Worm (Caenorhabditis elegans) whole organism, young adult: ENCODE data around the gene ZC449.1.
A peak's percentile ranks its signal among the peaks of the same experiment; 100 is the strongest.

Experiments used
- B0261.1 ChIP-seq: sonication (generic microtip); optimal IDR thresholded peaks from 2 replicates; lab custom pipeline; 2016; ENCODE audit warnings: mild to moderate bottlenecking, missing genetic modification characterization, moderate library complexity, missing compliant biosample characterization
- D2030.7 ChIP-seq: fragments of 200-800 bp; sonication (Bioruptor generic); IDR thresholded peaks from 2 replicates; pipeline ENCODE4 v1.3.6; 2022; ENCODE audit warnings: missing genetic modification reagents, missing genetic modification characterization, missing compliant biosample characterization
- F52B5.7 ChIP-seq: sonication (generic microtip); optimal IDR thresholded peaks from 2 replicates; lab custom pipeline; 2016; ENCODE audit warnings: mild to moderate bottlenecking, missing genetic modification characterization, missing compliant biosample characterization
- F57A8.1 ChIP-seq: fragments of 200-800 bp; sonication (Bioruptor generic); optimal IDR thresholded peaks from 2 replicates; lab custom pipeline; 2018; ENCODE audit warnings: mild to moderate bottlenecking, missing genetic modification characterization, moderate library complexity, missing compliant biosample characterization
- T07F8.4 ChIP-seq: sonication (generic microtip); optimal IDR thresholded peaks from 2 replicates; lab custom pipeline; 2016; ENCODE audit warnings: mild to moderate bottlenecking, missing genetic modification characterization, moderate library complexity, missing compliant biosample characterization
- Y53F4B.3 ChIP-seq: fragments of 200-800 bp; sonication (Bioruptor generic); IDR thresholded peaks from 2 replicates; pipeline ENCODE4 v1.3.6; 2022; ENCODE audit warnings: missing genetic modification reagents, missing genetic modification characterization, missing compliant biosample characterization
- Y56A3A.18 ChIP-seq: fragments of 200-800 bp; sonication (Bioruptor generic); IDR thresholded peaks from 2 replicates; pipeline ENCODE4 v1.3.6; 2022; ENCODE audit warnings: missing genetic modification reagents, missing genetic modification characterization, missing compliant biosample characterization
- Y95B8A.8 ChIP-seq: fragments of 200-800 bp; sonication (Bioruptor generic); IDR thresholded peaks from 2 replicates; pipeline ENCODE4 v1.3.6; 2022; ENCODE audit warnings: missing genetic modification reagents, missing genetic modification characterization, missing compliant biosample characterization
- ama-1 ChIP-seq, 3 experiments: fragments of 150-350 bp in 1 of 3; sonication (generic microtip) in 2 of 3; optimal IDR thresholded peaks; 2 replicates each; lab custom pipeline; 2014 to 2018; ENCODE audit warnings: missing biosample characterization in 2 of 3, missing genetic modification characterization in 2 of 3, missing genetic modification reagents in 2 of 3
- attf-5 ChIP-seq: fragments of 200-800 bp; sonication (Bioruptor generic); optimal IDR thresholded peaks from 2 replicates; lab custom pipeline; 2018; ENCODE audit warnings: mild to moderate bottlenecking, missing genetic modification characterization, missing compliant biosample characterization
- attf-6 ChIP-seq: fragments of 200-800 bp; sonication (Bioruptor generic); IDR thresholded peaks from 2 replicates; pipeline ENCODE4 v1.3.6; 2022; ENCODE audit warnings: missing genetic modification reagents, missing genetic modification characterization, missing compliant biosample characterization
- bed-2 ChIP-seq: fragments of 200-800 bp; sonication (Bioruptor generic); IDR thresholded peaks from 2 replicates; pipeline ENCODE4 v1.3.6; 2022; ENCODE audit warnings: missing genetic modification reagents, missing genetic modification characterization, missing compliant biosample characterization
- cebp-1 ChIP-seq, 2 experiments: fragments of 200-800 bp in 1 of 2; sonication (Bioruptor generic) in 1 of 2; sonication (generic microtip) in 1 of 2; IDR thresholded peaks in 1 of 2; optimal IDR thresholded peaks in 1 of 2; 2 replicates each; pipeline versions ENCODE4 v1.3.6 to Lab custom; 2017 to 2022; ENCODE audit warnings: missing compliant biosample characterization in 2 of 2, missing genetic modification characterization in 2 of 2, mild to moderate bottlenecking in 1 of 2, missing genetic modification reagents in 1 of 2, moderate library complexity in 1 of 2
- cebp-2 ChIP-seq: fragments of 200-800 bp; sonication (Bioruptor generic); IDR thresholded peaks from 2 replicates; pipeline ENCODE4 v1.3.6; 2022; ENCODE audit warnings: missing genetic modification characterization, missing compliant biosample characterization
- ceh-40 ChIP-seq: fragments of 200-800 bp; sonication (Bioruptor generic); IDR thresholded peaks from 2 replicates; pipeline ENCODE4 v1.3.6; 2022; ENCODE audit warnings: missing genetic modification characterization, missing compliant biosample characterization
- die-1 ChIP-seq: sonication (generic microtip); optimal IDR thresholded peaks from 2 replicates; lab custom pipeline; 2016; ENCODE audit warnings: missing genotype, mild to moderate bottlenecking, missing genetic modification characterization, missing compliant biosample characterization
- dox-1 ChIP-seq: fragments of 200-800 bp; sonication (Bioruptor generic); IDR thresholded peaks from 2 replicates; pipeline ENCODE4 v1.3.6; 2022; ENCODE audit warnings: missing genetic modification reagents, missing genetic modification characterization, missing compliant biosample characterization
- dpff-1 ChIP-seq: sonication (generic microtip); optimal IDR thresholded peaks from 2 replicates; lab custom pipeline; 2017; ENCODE audit warnings: mild to moderate bottlenecking, missing genetic modification characterization, missing compliant biosample characterization
- egl-18 ChIP-seq: fragments of 200-800 bp; sonication (Bioruptor generic); IDR thresholded peaks from 2 replicates; pipeline ENCODE4 v1.3.6; 2022; ENCODE audit warnings: missing genetic modification reagents, missing genetic modification characterization, missing compliant biosample characterization
- ekl-4 ChIP-seq: fragments of 200-800 bp; sonication (Bioruptor generic); IDR thresholded peaks from 2 replicates; pipeline ENCODE4 v1.3.6; 2022; ENCODE audit warnings: missing genetic modification reagents, missing genetic modification characterization, missing compliant biosample characterization
- gei-17 ChIP-seq: fragments of 200-800 bp; sonication (Bioruptor generic); optimal IDR thresholded peaks from 2 replicates; lab custom pipeline; 2018; ENCODE audit warnings: mild to moderate bottlenecking, missing genetic modification characterization, missing compliant biosample characterization
- hlh-12 ChIP-seq: sonication (generic microtip); optimal IDR thresholded peaks from 2 replicates; lab custom pipeline; 2016; ENCODE audit warnings: missing genetic modification characterization, missing compliant biosample characterization
- hlh-26 ChIP-seq: fragments of 200-800 bp; sonication (Bioruptor generic); conservative IDR thresholded peaks from 2 replicates; pipeline ENCODE4 v1.3.6; 2022; ENCODE audit warnings: missing genetic modification reagents, missing genetic modification characterization, missing compliant biosample characterization
- hmg-1.2 ChIP-seq: fragments of 200-800 bp; sonication (Bioruptor generic); IDR thresholded peaks from 2 replicates; pipeline ENCODE4 v1.3.6; 2022; ENCODE audit warnings: missing genetic modification reagents, missing genetic modification characterization, missing compliant biosample characterization
- hrde-1 ChIP-seq: sonication (generic microtip); optimal IDR thresholded peaks from 2 replicates; lab custom pipeline; 2016; ENCODE audit warnings: missing genetic modification characterization, mild to moderate bottlenecking, missing compliant biosample characterization, moderate library complexity, missing genotype, missing genetic modification reagents, borderline replicate concordance
- hsf-1 ChIP-seq: fragments of 200-800 bp; sonication (Bioruptor generic); IDR thresholded peaks from 2 replicates; pipeline ENCODE4 v1.3.6; 2022; ENCODE audit warnings: missing genetic modification reagents, missing genetic modification characterization, missing compliant biosample characterization
- lag-1 ChIP-seq: fragments of 200-800 bp; sonication (Bioruptor generic); IDR thresholded peaks from 2 replicates; pipeline ENCODE4 v1.3.6; 2022; ENCODE audit warnings: missing genetic modification reagents, missing genetic modification characterization, missing compliant biosample characterization
- let-607 ChIP-seq, 2 experiments: fragments of 200-800 bp in 1 of 2; sonication (Bioruptor generic) in 1 of 2; sonication (generic microtip) in 1 of 2; optimal IDR thresholded peaks; 2 replicates each; lab custom pipeline; 2016 to 2018; ENCODE audit warnings: mild to moderate bottlenecking in 2 of 2, missing compliant biosample characterization in 2 of 2, missing genetic modification characterization in 2 of 2, moderate library complexity in 2 of 2, missing genotype in 1 of 2
- lin-35 ChIP-seq, 3 experiments: fragments of 150-350 bp in 2 of 3; sonication (generic microtip) in 1 of 3; optimal IDR thresholded peaks; 2 replicates each; lab custom pipeline; 2014 to 2018; ENCODE audit warnings: missing biosample characterization in 3 of 3, missing genetic modification characterization in 3 of 3, missing genetic modification reagents in 3 of 3
- lir-1 ChIP-seq: fragments of 200-800 bp; sonication (Bioruptor generic); conservative IDR thresholded peaks from 2 replicates; pipeline ENCODE4 v1.3.6; 2022; ENCODE audit warnings: missing genetic modification reagents, missing genetic modification characterization, missing compliant biosample characterization
- madf-10 ChIP-seq: sonication (generic microtip); optimal IDR thresholded peaks from 2 replicates; lab custom pipeline; 2016; ENCODE audit warnings: mild to moderate bottlenecking, missing genetic modification characterization, missing compliant biosample characterization
- madf-3 ChIP-seq: fragments of 200-800 bp; sonication (Bioruptor generic); IDR thresholded peaks from 2 replicates; pipeline ENCODE4 v1.3.6; 2022; ENCODE audit warnings: missing genetic modification reagents, missing genetic modification characterization, missing compliant biosample characterization
- madf-8 ChIP-seq: fragments of 200-800 bp; sonication (Bioruptor generic); conservative IDR thresholded peaks from 2 replicates; pipeline ENCODE4 v1.3.6; 2022; ENCODE audit warnings: missing genetic modification reagents, missing genetic modification characterization, missing compliant biosample characterization
- mes-4 ChIP-seq: sonication (generic microtip); optimal IDR thresholded peaks from 2 replicates; lab custom pipeline; 2016; ENCODE audit warnings: missing genotype, missing genetic modification characterization, missing compliant biosample characterization
- nfya-2 ChIP-seq: fragments of 200-800 bp; sonication (Bioruptor generic); IDR thresholded peaks from 2 replicates; pipeline ENCODE4 v1.3.6; 2022; ENCODE audit warnings: missing genetic modification reagents, missing genetic modification characterization, missing compliant biosample characterization
- nfyb-1 ChIP-seq: fragments of 200-800 bp; sonication (Bioruptor generic); IDR thresholded peaks from 2 replicates; pipeline ENCODE4 v1.3.6; 2022; ENCODE audit warnings: missing genetic modification reagents, missing genetic modification characterization, missing compliant biosample characterization
- nhr-80 ChIP-seq: sonication (generic microtip); optimal IDR thresholded peaks from 2 replicates; lab custom pipeline; 2016; ENCODE audit warnings: missing genetic modification characterization, missing compliant biosample characterization
- rcor-1 ChIP-seq: fragments of 200-800 bp; sonication (Bioruptor generic); IDR thresholded peaks from 2 replicates; pipeline ENCODE4 v1.3.6; 2022; ENCODE audit warnings: missing genetic modification reagents, missing genetic modification characterization, missing compliant biosample characterization
- sdz-38 ChIP-seq: sonication (generic microtip); optimal IDR thresholded peaks from 2 replicates; lab custom pipeline; 2016; ENCODE audit warnings: missing genotype, missing genetic modification characterization, missing compliant biosample characterization
- sea-2 ChIP-seq: fragments of 200-800 bp; sonication (Bioruptor generic); IDR thresholded peaks from 2 replicates; pipeline ENCODE4 v1.3.6; 2022; ENCODE audit warnings: missing genetic modification characterization, missing compliant biosample characterization
- sptf-2 ChIP-seq: fragments of 200-800 bp; sonication (Bioruptor generic); optimal IDR thresholded peaks from 2 replicates; lab custom pipeline; 2018; ENCODE audit warnings: mild to moderate bottlenecking, missing genetic modification characterization, missing compliant biosample characterization
- tbp1 ChIP-seq: fragments of 200-800 bp; sonication (Bioruptor generic); optimal IDR thresholded peaks from 2 replicates; lab custom pipeline; 2018; ENCODE audit warnings: mild to moderate bottlenecking, missing genetic modification characterization, missing compliant biosample characterization
- unc-130 ChIP-seq: sonication (generic microtip); optimal IDR thresholded peaks from 2 replicates; lab custom pipeline; 2016; ENCODE audit warnings: missing genetic modification reagents, missing genetic modification characterization, missing compliant biosample characterization
- zfh-2 ChIP-seq: fragments of 200-800 bp; sonication (Bioruptor generic); conservative IDR thresholded peaks from 2 replicates; pipeline ENCODE4 v1.3.6; 2022; ENCODE audit warnings: missing genetic modification reagents, missing genetic modification characterization, missing compliant biosample characterization
- ztf-18 ChIP-seq: sonication (generic microtip); optimal IDR thresholded peaks from 2 replicates; lab custom pipeline; 2016; ENCODE audit warnings: missing genotype, mild to moderate bottlenecking, missing genetic modification characterization, missing compliant biosample characterization
- ztf-28 ChIP-seq: fragments of 200-800 bp; sonication (Bioruptor generic); IDR thresholded peaks from 2 replicates; pipeline ENCODE4 v1.3.6; 2022; ENCODE audit warnings: missing genetic modification reagents, missing genetic modification characterization, missing compliant biosample characterization

ZC449.1 gene

ce11 chrX:5063750-5064652 lies 39.8 kb downstream of the ZC449.1 start, which contains the start of gene C24H10.2 (continued):
- TF ChIP-seq lag-1 (GFP tag; lab: Robert Waterston, UW) (no peak), B0261.1 (tag; lab: Kevin White, UChicago) (no peak), hsf-1 (GFP tag; lab: Robert Waterston, UW) (no peak), F57A8.1 (GFP tag; lab: Kevin White, UChicago) (no peak), ztf-28 (GFP tag; lab: Robert Waterston, UW) (no peak), rcor-1 (GFP tag; lab: Robert Waterston, UW) (no peak), nfya-2 (GFP tag; lab: Robert Waterston, UW) (no peak), dpff-1 (tag; lab: Kevin White, UChicago) (no peak), attf-6 (no peak), hrde-1 (tag; lab: Kevin White, UChicago) (no peak), sdz-38 (tag; lab: Kevin White, UChicago) (no peak), ekl-4 (0 out of 2 replicates have a peak, but pooled peaks have one; percentile 25), madf-8 (GFP tag; lab: Robert Waterston, UW) (no peak), nfyb-1 (GFP tag; lab: Robert Waterston, UW) (0 out of 2 replicates have a peak, but pooled peaks have one; percentile 19), madf-10 (tag; lab: Kevin White, UChicago) (peak; percentile 13), mes-4 (tag; lab: Kevin White, UChicago) (no peak), F52B5.7 (tag; lab: Kevin White, UChicago) (no peak), madf-3 (GFP tag; lab: Robert Waterston, UW) (no peak), Y95B8A.8 (GFP tag; lab: Robert Waterston, UW) (no peak), cebp-1 (GFP tag; IDR thresholded peaks at IDR 0.05; lab: Robert Waterston, UW) (no peak), cebp-1 (tag; optimal IDR thresholded peaks at IDR 0.05; lab: Kevin White, UChicago) (peak; percentile 76), ceh-40 (no peak), unc-130 (no peak), hlh-26 (GFP tag; lab: Robert Waterston, UW) (no peak), let-607 (tag; optimal IDR thresholded peaks at IDR 0.05; lab: Kevin White, UChicago) (no peak), sea-2 (GFP tag; lab: Robert Waterston, UW) (no peak), zfh-2 (GFP tag; lab: Robert Waterston, UW) (peak; percentile 91), T07F8.4 (tag; lab: Kevin White, UChicago) (no peak), die-1 (tag; lab: Kevin White, UChicago) (no peak), nhr-80 (tag; lab: Kevin White, UChicago) (peak; percentile 75), hmg-1.2 (GFP tag; lab: Robert Waterston, UW) (no peak), lin-35 (GFP tag; optimal IDR thresholded peaks at IDR 0.05; lab: Kevin White, UChicago) (peak in 1 of 3 experiments; percentile 10), lir-1 (GFP tag; lab: Robert Waterston, UW) (peak; percentile 86), Y53F4B.3 (GFP tag; lab: Robert Waterston, UW) (no peak), D2030.7 (GFP tag; lab: Robert Waterston, UW) (no peak), bed-2 (GFP tag; lab: Robert Waterston, UW) (no peak), sptf-2 (no peak), egl-18 (GFP tag; lab: Robert Waterston, UW) (no peak), hlh-12 (no peak), tbp1 (GFP tag; lab: Kevin White, UChicago) (no peak), Y56A3A.18 (GFP tag; lab: Robert Waterston, UW) (no peak), gei-17 (GFP tag; lab: Kevin White, UChicago) (peak; percentile 17), attf-5 (GFP tag; lab: Kevin White, UChicago) (peak; percentile 39), cebp-2 (GFP tag; lab: Robert Waterston, UW) (no peak), dox-1 (GFP tag; lab: Robert Waterston, UW) (peak; percentile 79), ama-1 (optimal IDR thresholded peaks at IDR 0.05; lab: Kevin White, UChicago) (no peak), ama-1 (GFP tag; optimal IDR thresholded peaks at IDR 0.05; lab: Kevin White, UChicago) (no peak), ztf-18 (tag; lab: Kevin White, UChicago) (peak; percentile 12)
